Worm (Caenorhabditis elegans) whole organism, mixed stage, embryonic: ENCODE results near the gene C13A2.9.

Experiments used
- M03D4.4 ChIP-seq: sonication (generic microtip); optimal IDR thresholded peaks from 2 replicates; lab custom pipeline; 2017; ENCODE audit warnings: mild to moderate bottlenecking, missing genetic modification characterization, missing compliant biosample characterization
- bed-3 ChIP-seq: fragments of 200-800 bp; sonication (Bioruptor generic); optimal IDR thresholded peaks from 3 replicates; lab custom pipeline; 2018; ENCODE audit warnings: mild to moderate bottlenecking, missing genetic modification characterization, moderate library complexity, missing compliant biosample characterization
- blmp-1 ChIP-seq: fragments of 150-350 bp; optimal IDR thresholded peaks from 2 replicates; lab custom pipeline; 2014; ENCODE audit warnings: missing biosample characterization, missing genetic modification characterization
- ceh-39 ChIP-seq: fragments of 150-350 bp; optimal IDR thresholded peaks from 2 replicates; lab custom pipeline; 2014; ENCODE audit warnings: missing biosample characterization, missing genetic modification characterization
- ceh-43 ChIP-seq: fragments of 200-800 bp; sonication (Bioruptor generic); optimal IDR thresholded peaks from 2 replicates; lab custom pipeline; 2018; ENCODE audit warnings: mild to moderate bottlenecking, missing genetic modification characterization, moderate library complexity, missing compliant biosample characterization
- cnd-1 ChIP-seq: fragments of 200-800 bp; sonication (Bioruptor generic); optimal IDR thresholded peaks from 2 replicates; lab custom pipeline; 2018; ENCODE audit warnings: mild to moderate bottlenecking, missing genetic modification characterization, missing compliant biosample characterization
- drap-1 ChIP-seq: fragments of 200-800 bp; sonication (Bioruptor generic); optimal IDR thresholded peaks from 3 replicates; lab custom pipeline; 2018; ENCODE audit warnings: mild to moderate bottlenecking, missing genetic modification characterization, missing compliant biosample characterization
- elt-1 ChIP-seq: sonication (generic microtip); optimal IDR thresholded peaks from 2 replicates; lab custom pipeline; 2017; ENCODE audit warnings: missing genetic modification characterization, mild to moderate bottlenecking, missing compliant biosample characterization, antibody characterized with exemption, moderate library complexity, borderline replicate concordance; ENCODE audit not compliant: insufficient read depth
- elt-3 ChIP-seq: fragments of 150-350 bp; optimal IDR thresholded peaks from 2 replicates; lab custom pipeline; 2014; ENCODE audit warnings: missing biosample characterization, missing genetic modification characterization
- flh-1 ChIP-seq: fragments of 200-800 bp; sonication (Bioruptor generic); optimal IDR thresholded peaks from 2 replicates; lab custom pipeline; 2018; ENCODE audit warnings: mild to moderate bottlenecking, missing genetic modification characterization, moderate library complexity, missing compliant biosample characterization
- ham-2 ChIP-seq: fragments of 200-800 bp; sonication (Bioruptor generic); optimal IDR thresholded peaks from 2 replicates; lab custom pipeline; 2018; ENCODE audit warnings: mild to moderate bottlenecking, missing genetic modification characterization, missing compliant biosample characterization
- hlh-1 ChIP-seq: fragments of 150-350 bp; optimal IDR thresholded peaks from 2 replicates; lab custom pipeline; 2014; ENCODE audit warnings: missing biosample characterization, missing genetic modification reagents, missing genetic modification characterization
- lin-32 ChIP-seq: fragments of 200-800 bp; sonication (Bioruptor generic); optimal IDR thresholded peaks from 2 replicates; lab custom pipeline; 2018; ENCODE audit warnings: mild to moderate bottlenecking, missing genetic modification characterization, missing compliant biosample characterization
- lsy-2 ChIP-seq: fragments of 150-350 bp; optimal IDR thresholded peaks from 2 replicates; lab custom pipeline; 2014; ENCODE audit warnings: missing biosample characterization, missing genetic modification characterization
- mep-1 ChIP-seq: fragments of 150-350 bp; optimal IDR thresholded peaks from 2 replicates; lab custom pipeline; 2017; ENCODE audit warnings: missing biosample characterization, missing genetic modification reagents, missing genetic modification characterization, inconsistent platforms
- nhr-2 ChIP-seq: fragments of 150-350 bp; optimal IDR thresholded peaks from 2 replicates; lab custom pipeline; 2014; ENCODE audit warnings: missing biosample characterization, missing genetic modification characterization
- nhr-237 ChIP-seq: fragments of 150-350 bp; optimal IDR thresholded peaks from 2 replicates; lab custom pipeline; 2014; ENCODE audit warnings: missing biosample characterization, missing genetic modification characterization
- nhr-28 ChIP-seq: fragments of 150-350 bp; optimal IDR thresholded peaks from 2 replicates; lab custom pipeline; 2014; ENCODE audit warnings: missing biosample characterization, missing genetic modification characterization
- nhr-76 ChIP-seq: sonication (generic microtip); optimal IDR thresholded peaks from 2 replicates; lab custom pipeline; 2017; ENCODE audit warnings: missing biosample characterization, missing genetic modification characterization
- snpc-4 ChIP-seq: fragments of 150-350 bp; optimal IDR thresholded peaks from 2 replicates; lab custom pipeline; 2014; ENCODE audit warnings: missing biosample characterization, missing genetic modification characterization
- sptf-1 ChIP-seq: sonication (generic microtip); optimal IDR thresholded peaks from 2 replicates; lab custom pipeline; 2017; ENCODE audit warnings: mild to moderate bottlenecking, missing genetic modification characterization, moderate library complexity, missing compliant biosample characterization
- tbx-8 ChIP-seq: fragments of 200-800 bp; sonication (Bioruptor generic); optimal IDR thresholded peaks from 2 replicates; lab custom pipeline; 2018; ENCODE audit warnings: mild to moderate bottlenecking, missing genetic modification characterization, moderate library complexity, missing compliant biosample characterization
- unc-120 ChIP-seq: sonication (generic microtip); optimal IDR thresholded peaks from 2 replicates; lab custom pipeline; 2017; ENCODE audit warnings: missing genetic modification characterization, missing compliant biosample characterization; ENCODE audit not compliant: poor library complexity, severe bottlenecking
- unc-62 ChIP-seq: fragments of 150-350 bp; optimal IDR thresholded peaks from 2 replicates; lab custom pipeline; 2014; ENCODE audit warnings: missing biosample characterization, missing genetic modification reagents, missing genetic modification characterization
- zip-8 ChIP-seq: fragments of 150-350 bp; optimal IDR thresholded peaks from 2 replicates; lab custom pipeline; 2014; ENCODE audit warnings: missing biosample characterization, missing genetic modification characterization
- ztf-11 ChIP-seq: fragments of 150-350 bp; optimal IDR thresholded peaks from 2 replicates; lab custom pipeline; 2014; ENCODE audit warnings: missing biosample characterization, missing genetic modification characterization

Gene C13A2.9

ce11 chrV:7220973-7221519 is 42.9 kb downstream of the C13A2.9 start, which contains the start of the genes C13F10.8, C13F10.6 and kxd-1:
C13F10.8 (minus strand) TSS chrV:7221023.
C13F10.6 (minus strand) TSS chrV:7221039.
kxd-1 (plus strand) TSS chrV:7221469.
- TF ChIP-seq sptf-1 (tag; lab: Kevin White, UChicago) (no peak), nhr-28 (no peak), bed-3 (GFP tag; lab: Kevin White, UChicago) (no peak), flh-1 (GFP tag; lab: Kevin White, UChicago) (no peak), ztf-11 (no peak), ham-2 (GFP tag; lab: Kevin White, UChicago) (no peak), mep-1 (tag; lab: Kevin White, UChicago) (peak; percentile 15)

- TF ChIP-seq unc-120 (tag; lab: Kevin White, UChicago): no peak
- TF ChIP-seq M03D4.4 (tag; lab: Kevin White, UChicago): no peak
- TF ChIP-seq cnd-1: no peak
- no peak for TF ChIP-seq snpc-4
- no peak for TF ChIP-seq nhr-237 (tag; lab: Kevin White, UChicago)
- no peak for TF ChIP-seq hlh-1
- TF ChIP-seq mep-1 (tag; lab: Kevin White, UChicago): no peak
- TF ChIP-seq drap-1 (GFP tag; lab: Kevin White, UChicago): no peak
- no peak for TF ChIP-seq lsy-2 (tag; lab: Kevin White, UChicago)
- TF ChIP-seq elt-1 (tag; lab: Kevin White, UChicago): no peak
- TF ChIP-seq sptf-1 (tag; lab: Kevin White, UChicago): no peak
- no peak for TF ChIP-seq ztf-11
- TF ChIP-seq ham-2 (GFP tag; lab: Kevin White, UChicago): no peak
- no peak for TF ChIP-seq tbx-8 (GFP tag; lab: Kevin White, UChicago)
- TF ChIP-seq ceh-39 (tag; lab: Kevin White, UChicago): no peak
- no peak for TF ChIP-seq nhr-28
- TF ChIP-seq zip-8 (tag; lab: Kevin White, UChicago): no peak
These were observed 45.0 kb downstream of the C13A2.9 start, which contains the start of gene C13F10.5 for ce11 chrV:7218988-7219387. C13F10.5 (minus strand) TSS chrV:7219088.

ce11 chrV:7216016-7216415 is 47.9 kb downstream of the C13A2.9 start:
- no peak for TF ChIP-seq elt-1 (tag; lab: Kevin White, UChicago)
- TF ChIP-seq lin-32: no peak
- no peak for TF ChIP-seq elt-3 (tag; lab: Kevin White, UChicago)
- no peak for TF ChIP-seq lsy-2 (tag; lab: Kevin White, UChicago)
- TF ChIP-seq flh-1 (GFP tag; lab: Kevin White, UChicago): no peak
- no peak for TF ChIP-seq blmp-1 (tag; lab: Kevin White, UChicago)
- no peak for TF ChIP-seq nhr-28

ce11 chrV:7214802-7215201 is 49.1 kb downstream of the C13A2.9 start, which contains the start of gene soap-1:
soap-1 (minus strand) TSS chrV:7214902.
- TF ChIP-seq drap-1 (GFP tag; lab: Kevin White, UChicago): no peak
- no peak for TF ChIP-seq ztf-11
- TF ChIP-seq bed-3 (GFP tag; lab: Kevin White, UChicago): no peak
- no peak for TF ChIP-seq zip-8 (tag; lab: Kevin White, UChicago)
- TF ChIP-seq ceh-43 (GFP tag; lab: Kevin White, UChicago): no peak
- TF ChIP-seq unc-62: no peak
- TF ChIP-seq nhr-237 (tag; lab: Kevin White, UChicago): no peak
- TF ChIP-seq nhr-28: no peak
- no peak for TF ChIP-seq flh-1 (GFP tag; lab: Kevin White, UChicago)
- TF ChIP-seq nhr-76 (tag; lab: Kevin White, UChicago): no peak
- no peak for TF ChIP-seq nhr-2
- TF ChIP-seq snpc-4: no peak
- no peak for TF ChIP-seq lin-32
